Fruit fly (Drosophila melanogaster): ENCODE measurements around the gene GCS1.

The GCS1 gene

DNA sequence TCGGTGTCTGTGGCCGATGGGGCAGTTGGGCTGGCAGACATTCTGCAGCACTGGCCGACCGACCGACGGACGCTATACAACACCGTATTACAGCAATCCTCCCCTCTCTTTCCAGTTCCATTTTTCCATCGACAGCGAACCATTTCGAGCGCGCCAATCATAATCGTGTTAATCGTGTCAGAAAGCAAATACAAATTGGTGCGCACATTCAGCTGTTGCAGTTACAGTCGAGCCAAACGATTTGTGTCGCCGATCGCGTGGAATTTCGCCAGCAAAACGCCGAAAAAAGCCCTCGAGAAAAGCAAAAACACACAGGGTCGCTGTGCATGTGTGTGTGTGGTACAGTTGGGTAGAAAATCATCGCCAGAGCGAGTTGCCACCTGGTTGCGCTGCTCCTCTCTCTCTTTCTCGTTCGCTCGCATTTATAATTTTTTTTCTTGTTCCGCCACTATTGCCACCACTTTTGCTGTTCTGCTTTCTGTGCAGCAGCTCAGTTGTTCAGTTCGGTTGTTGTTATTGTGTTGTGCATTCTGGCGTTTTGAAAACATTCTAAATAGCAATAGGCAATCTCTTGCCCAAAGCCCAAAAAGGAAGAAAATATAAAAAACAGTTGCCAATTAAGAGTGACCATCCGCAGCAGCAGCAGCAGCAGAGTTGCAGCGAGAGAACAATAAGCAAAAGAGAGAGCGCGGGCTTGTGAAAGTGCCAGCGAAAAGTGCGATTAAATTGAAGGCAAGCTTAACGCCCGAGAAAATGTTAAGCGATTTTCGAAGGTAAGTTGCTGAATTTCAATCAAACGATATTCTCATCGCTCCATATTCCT lies 2.9 kb upstream of the GCS1 start, which contains the start of gene CG1737 (continued):
- TF ChIP-seq amos (GFP tag; IDR thresholded peaks at IDR 0.05; ENCODE audit: partially characterized antibody) (0 out of 2 replicates have a peak, but pooled peaks have one; percentile 8), vnd (GFP tag; IDR thresholded peaks at IDR 0.05; ENCODE audit: partially characterized antibody) (no peak), CG13624 (GFP tag; optimal IDR thresholded peaks at IDR 0.05) (peak; percentile 7), Mes4 (GFP tag; optimal IDR thresholded peaks at IDR 0.05) (no peak), Dll (GFP tag; IDR thresholded peaks at IDR 0.05; ENCODE audit: partially characterized antibody) (no peak), CG6272 (GFP tag; IDR thresholded peaks at IDR 0.05) (no peak), HmgZ (tag; optimal IDR thresholded peaks at IDR 0.05) (peak; percentile 11), CG15479 (GFP tag; optimal IDR thresholded peaks at IDR 0.05) (peak; percentile 56), tap (tag; optimal IDR thresholded peaks at IDR 0.05) (no peak), CG11696 (GFP tag; IDR thresholded peaks at IDR 0.05) (no peak), CG15696 (tag; optimal IDR thresholded peaks at IDR 0.05) (no peak), Opbp (GFP tag; IDR thresholded peaks at IDR 0.05; ENCODE audit: partially characterized antibody) (0 out of 3 replicates have a peak, but pooled peaks have one; percentile 11), CG11723 (GFP tag; optimal IDR thresholded peaks at IDR 0.05) (no peak), pnt (GFP tag; optimal IDR thresholded peaks at IDR 0.05) (no peak), grau (tag; optimal IDR thresholded peaks at IDR 0.05) (no peak), eyg (GFP tag; optimal IDR thresholded peaks at IDR 0.05) (no peak), CG14710 (tag; optimal IDR thresholded peaks at IDR 0.05) (no peak), en (GFP tag; optimal IDR thresholded peaks at IDR 0.05) (no peak), CG7372 (GFP tag; IDR thresholded peaks at IDR 0.05) (no peak), CG4424 (GFP tag; optimal IDR thresholded peaks at IDR 0.05) (no peak), CG12104 (GFP tag; optimal IDR thresholded peaks at IDR 0.05) (no peak), luna (GFP tag; optimal IDR thresholded peaks at IDR 0.05) (no peak), ranshi (GFP tag; IDR thresholded peaks at IDR 0.05) (no peak), sd (tag; optimal IDR thresholded peaks at IDR 0.05) (no peak), CG30020 (tag; optimal IDR thresholded peaks at IDR 0.05) (no peak), CG3847 (GFP tag; IDR thresholded peaks at IDR 0.05) (0 out of 2 replicates have a peak, but pooled peaks have one; percentile 7), CG34422 (GFP tag; IDR thresholded peaks at IDR 0.05) (no peak), ci (GFP tag; IDR thresholded peaks at IDR 0.05) (no peak), mam (GFP tag; optimal IDR thresholded peaks at IDR 0.05) (peak; percentile 8), zen (tag; optimal IDR thresholded peaks at IDR 0.05) (no peak), seq (GFP tag; IDR thresholded peaks at IDR 0.05) (0 out of 2 replicates have a peak, but pooled peaks have one; percentile 9), hbn (GFP tag; IDR thresholded peaks at IDR 0.05; ENCODE audit: partially characterized antibody) (0 out of 2 replicates have a peak, but pooled peaks have one; percentile 19), CG9932 (GFP tag; IDR thresholded peaks at IDR 0.05) (peak; percentile 68), ro (GFP tag; IDR thresholded peaks at IDR 0.05) (no peak), sens-2 (GFP tag; IDR thresholded peaks at IDR 0.05) (no peak), pfk (GFP tag; optimal IDR thresholded peaks at IDR 0.05) (no peak), Dek (tag; optimal IDR thresholded peaks at IDR 0.05) (no peak), CG10321 (GFP tag; IDR thresholded peaks at IDR 0.05) (no peak), Nf-YA (GFP tag; IDR thresholded peaks at IDR 0.05) (no peak), Sox102F (GFP tag; optimal IDR thresholded peaks at IDR 0.05) (no peak), sim (GFP tag; IDR thresholded peaks at IDR 0.05) (no peak), CG32767 (GFP tag; IDR thresholded peaks at IDR 0.05) (0 out of 2 replicates have a peak, but pooled peaks have one; percentile 17), B-H2 (GFP tag; optimal IDR thresholded peaks at IDR 0.05) (no peak), CG3281 (GFP tag; optimal IDR thresholded peaks at IDR 0.05) (peak; percentile 17), CG13424 (tag; optimal IDR thresholded peaks at IDR 0.05) (no peak), jing (GFP tag; optimal IDR thresholded peaks at IDR 0.05) (no peak), lilli (GFP tag; optimal IDR thresholded peaks at IDR 0.05) (no peak), az2 (GFP tag; optimal IDR thresholded peaks at IDR 0.05) (no peak), salm (tag; optimal IDR thresholded peaks at IDR 0.05) (no peak)
